Worm (Caenorhabditis elegans) whole organism, dauer: ENCODE measurements around the gene srw-71.

Source experiments
- unc-62 ChIP-seq: sonication (generic microtip); optimal IDR thresholded peaks from 2 replicates; lab custom pipeline; 2017; ENCODE audit warnings: missing biosample characterization, missing genetic modification reagents, missing genetic modification characterization

The srw-71 gene

DNA sequence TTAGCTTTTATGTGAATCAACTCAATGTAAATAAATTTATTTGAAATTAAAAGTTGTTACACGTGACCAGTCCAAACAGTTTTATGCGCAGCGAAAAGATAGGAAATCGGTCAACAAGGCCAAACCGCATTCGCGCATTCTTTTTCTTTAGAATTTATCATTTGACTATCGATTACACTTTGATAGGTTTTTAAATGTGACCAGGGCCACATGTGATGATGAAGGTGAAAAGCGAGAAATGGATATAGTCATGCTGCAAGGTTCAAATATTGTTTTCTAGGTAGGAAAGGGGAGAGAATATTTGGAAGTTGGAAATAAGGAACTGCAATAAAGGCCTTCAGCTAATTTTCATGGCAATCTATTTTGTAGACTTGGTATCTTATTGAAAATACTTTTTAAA lies 6.0 kb upstream of the srw-71 start:
- TF ChIP-seq unc-62 (GFP tag; lab: Kevin White, UChicago): no peak

DNA sequence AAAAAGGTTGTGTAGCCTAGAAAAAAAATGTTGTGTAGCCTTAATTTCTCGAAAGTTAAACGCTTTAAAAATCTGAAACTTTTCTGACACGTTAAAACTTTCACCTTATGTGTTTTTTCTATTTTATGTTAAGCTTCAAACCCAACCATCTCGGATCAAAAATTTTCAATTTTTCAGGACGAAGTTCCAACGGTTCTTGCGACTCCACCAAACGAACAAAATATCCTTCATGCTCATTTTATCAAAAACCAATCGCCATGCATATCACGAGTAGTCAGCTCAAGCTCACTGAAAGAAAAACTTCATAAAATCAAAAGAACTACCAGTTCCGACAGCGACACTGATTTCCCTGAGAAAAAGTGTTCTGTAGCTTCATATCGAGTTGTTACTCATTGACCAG lies 5.6 kb upstream of the srw-71 start:
- TF ChIP-seq unc-62 (GFP tag; lab: Kevin White, UChicago): no peak

ce11 chrV:7435376-7436204 lies 4.7 kb upstream of the srw-71 start, which contains the start of the genes ddo-2 and F25E5.8:
Gene ddo-2, minus strand, starts transcription at chrV:7435705.
Gene F25E5.8, plus strand, starts transcription at chrV:7435930.
- no peak for TF ChIP-seq unc-62 (GFP tag; lab: Kevin White, UChicago)

DNA sequence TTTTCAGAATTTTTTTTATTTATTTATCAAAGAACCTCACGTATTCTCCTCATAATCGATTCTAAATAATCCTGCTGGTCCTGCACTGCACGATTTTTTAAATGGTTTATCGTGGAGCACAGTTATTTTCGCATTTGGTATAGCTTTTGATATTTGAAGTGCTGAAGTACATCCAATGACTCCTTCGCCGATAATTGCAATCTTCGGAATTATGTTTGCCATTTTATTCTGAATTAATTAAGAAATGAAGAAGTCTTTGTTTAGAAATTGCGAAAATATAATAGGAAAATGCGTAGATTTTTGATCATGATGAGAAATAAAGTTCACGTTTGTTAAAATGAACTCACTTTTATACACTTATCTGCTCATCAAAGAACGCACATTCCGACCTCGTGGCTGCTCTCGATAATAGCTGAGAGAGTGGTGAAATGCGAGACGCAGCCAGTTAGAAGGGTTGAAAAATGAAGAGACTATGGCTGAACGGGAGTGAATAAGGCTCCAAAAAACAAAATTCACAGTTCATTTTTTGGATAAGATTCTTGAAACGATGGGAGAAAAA lies 4.0 kb upstream of the srw-71 start:
- no peak for TF ChIP-seq unc-62 (GFP tag; lab: Kevin White, UChicago)

DNA sequence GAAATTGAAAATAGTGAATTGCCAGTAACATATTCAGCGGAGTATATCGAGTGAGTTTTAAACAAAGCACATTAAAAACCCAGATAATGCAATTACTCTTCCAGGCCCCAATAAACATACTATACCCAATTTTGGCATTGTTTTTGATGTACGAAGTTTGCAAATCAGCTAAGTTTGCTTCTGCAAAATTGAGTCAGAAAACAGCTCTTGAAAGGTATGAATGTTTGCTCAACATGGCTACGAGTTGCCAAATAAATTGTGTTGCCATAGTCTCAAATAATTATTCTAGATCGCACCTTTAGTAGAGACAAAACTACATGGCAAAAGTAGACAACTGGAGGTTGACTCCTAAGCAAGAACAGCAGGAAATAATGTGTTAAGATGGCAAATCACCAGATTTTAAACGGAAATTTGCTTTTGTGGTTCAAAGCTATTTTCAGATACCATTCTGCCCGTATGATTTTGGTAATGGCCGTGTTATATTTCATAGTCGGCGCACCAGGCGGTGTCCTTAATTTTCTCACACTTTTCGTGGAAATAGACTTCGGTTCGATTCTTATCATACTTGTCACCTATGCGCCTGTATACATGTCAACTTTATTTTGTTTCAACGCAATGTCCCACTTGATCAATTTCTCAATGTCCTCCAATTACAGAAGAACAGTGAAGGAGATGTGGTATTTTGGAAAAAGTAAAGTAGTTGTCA lies 1.7 kb upstream of the srw-71 start:
- TF ChIP-seq unc-62 (GFP tag; lab: Kevin White, UChicago): no peak

DNA sequence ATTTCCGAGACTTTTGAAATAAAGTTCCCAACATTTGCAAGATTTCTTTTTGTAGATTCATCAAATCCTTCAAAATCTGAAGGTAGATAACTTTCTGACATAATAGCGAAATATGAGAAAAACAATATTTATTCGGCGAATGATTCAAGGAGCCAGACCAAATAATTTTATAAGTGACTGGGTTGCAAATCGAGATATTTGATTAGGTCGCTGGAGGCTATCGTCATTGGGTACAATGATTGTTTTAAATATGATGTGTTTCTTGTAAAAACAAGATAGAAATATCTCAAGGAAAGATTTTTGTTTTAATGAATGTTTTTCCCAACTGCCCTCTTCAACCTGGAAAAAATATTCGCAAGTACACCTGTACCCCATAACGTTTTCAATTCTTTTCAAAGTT lies 2.0 kb downstream of the srw-71 start, which contains the start of gene srw-69:
Gene srw-69 (minus strand): TSS at position 101 of the 400 bp plus-strand sequence.
- TF ChIP-seq unc-62 (GFP tag; lab: Kevin White, UChicago): no peak

DNA sequence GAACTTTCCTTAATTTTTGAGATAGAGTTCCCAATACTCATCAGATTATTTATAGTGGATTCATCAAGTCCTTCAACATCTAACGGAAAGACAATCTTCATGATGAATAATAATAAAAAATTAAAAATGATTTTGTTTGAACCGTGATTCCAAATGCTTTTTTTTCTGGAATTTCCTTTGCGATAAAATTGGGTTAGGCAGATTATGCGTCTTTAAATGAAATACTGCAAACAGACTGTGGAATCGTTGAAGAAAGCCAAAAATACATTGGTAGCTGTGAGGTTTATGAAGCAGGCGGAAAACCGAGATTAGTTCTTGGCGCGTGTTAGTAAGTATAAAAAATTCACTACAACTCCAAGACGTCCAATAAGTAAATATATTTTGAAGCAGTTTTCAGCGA lies 4.3 kb downstream of the srw-71 start, which contains the start of gene srw-68:
Gene srw-68 (minus strand): TSS at position 101 of the 400 bp plus-strand sequence.
- TF ChIP-seq unc-62 (GFP tag; lab: Kevin White, UChicago): no peak

DNA sequence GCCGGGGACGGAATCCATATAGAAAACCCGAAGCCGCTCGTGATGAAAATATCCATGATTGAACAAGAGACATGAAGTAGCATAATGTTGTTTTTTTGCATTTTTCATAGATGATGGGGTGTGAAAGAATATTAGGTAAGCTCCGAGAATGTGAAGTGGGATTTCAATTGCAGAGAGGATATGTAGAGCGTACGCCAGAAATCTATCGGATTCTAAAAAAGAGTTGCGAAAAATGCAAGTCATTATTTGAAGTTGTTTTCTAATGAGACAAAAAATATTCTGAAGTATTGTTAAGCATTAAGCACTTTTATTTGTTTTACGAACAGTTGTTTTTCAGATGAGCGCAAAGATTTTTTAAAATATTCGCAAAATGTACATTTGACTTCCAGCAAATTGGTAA lies 6.6 kb downstream of the srw-71 start, which contains the start of gene F18E3.10:
Gene F18E3.10 (minus strand): TSS at position 101 of the 400 bp plus-strand sequence.
- TF ChIP-seq unc-62 (GFP tag; lab: Kevin White, UChicago): no peak

ce11 chrV:7420162-7420561 lies 10.8 kb downstream of the srw-71 start, which contains the start of gene srxa-4:
Gene srxa-4, plus strand, starts transcription at chrV:7420462.
- TF ChIP-seq unc-62 (GFP tag; lab: Kevin White, UChicago): no peak

- no peak for TF ChIP-seq unc-62 (GFP tag; lab: Kevin White, UChicago)
These were observed 13.7 kb downstream of the srw-71 start, which contains the start of gene srw-67 for ce11 chrV:7417018-7417716. Gene srw-67, plus strand, starts transcription at chrV:7417660.

DNA sequence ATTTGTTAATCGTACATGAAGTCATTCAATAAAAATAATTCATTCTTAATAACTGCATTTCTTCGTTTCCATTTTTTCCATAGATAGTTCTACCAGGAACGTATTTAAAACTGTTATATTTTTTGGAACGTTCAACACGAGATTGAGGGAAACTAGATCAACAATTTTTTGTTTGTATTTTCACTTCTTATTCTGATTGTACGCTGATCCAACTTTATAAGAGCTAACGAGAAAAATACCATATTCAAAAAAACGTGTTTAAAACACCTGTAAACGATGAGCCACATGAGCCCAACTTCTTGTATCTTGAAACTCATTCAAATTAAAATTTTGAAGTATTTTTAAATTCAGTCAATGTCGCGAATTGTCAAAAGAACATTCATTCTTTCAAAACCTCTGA lies 14.3 kb downstream of the srw-71 start:
- TF ChIP-seq unc-62 (GFP tag; lab: Kevin White, UChicago): no peak

DNA sequence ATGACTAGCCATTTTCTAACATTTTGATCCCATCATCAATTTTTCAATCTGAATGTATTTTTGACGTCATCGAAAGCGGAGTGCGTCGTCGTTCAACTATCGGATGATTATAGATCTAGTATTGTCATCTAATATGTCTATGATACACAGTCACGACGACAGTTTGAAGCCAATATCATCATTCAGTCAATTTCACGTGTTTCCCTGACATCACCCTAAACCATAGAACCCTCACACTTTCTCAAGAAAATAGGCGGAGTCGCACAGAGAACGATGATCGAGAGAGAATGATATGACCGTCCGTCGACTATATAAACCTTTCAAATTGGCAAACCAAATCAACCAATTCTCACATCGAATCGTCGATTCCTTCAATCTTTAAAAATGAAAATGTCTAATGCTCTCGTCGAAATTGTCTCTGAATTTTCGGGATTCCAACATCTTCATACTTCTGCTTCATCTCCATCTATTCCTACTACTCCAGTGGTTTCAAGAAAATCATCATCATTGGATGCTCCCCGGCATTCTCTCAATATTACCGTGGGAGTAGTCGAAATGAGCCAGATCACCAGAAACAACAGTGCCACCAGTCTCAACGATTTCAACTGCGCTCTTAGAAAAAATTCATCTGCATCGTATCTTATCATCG lies 15.0 kb downstream of the srw-71 start, which contains the start of gene F18E3.13:
Gene F18E3.13 (plus strand): TSS at position 385 of the 649 bp plus-strand sequence.
- no peak for TF ChIP-seq unc-62 (GFP tag; lab: Kevin White, UChicago)

DNA sequence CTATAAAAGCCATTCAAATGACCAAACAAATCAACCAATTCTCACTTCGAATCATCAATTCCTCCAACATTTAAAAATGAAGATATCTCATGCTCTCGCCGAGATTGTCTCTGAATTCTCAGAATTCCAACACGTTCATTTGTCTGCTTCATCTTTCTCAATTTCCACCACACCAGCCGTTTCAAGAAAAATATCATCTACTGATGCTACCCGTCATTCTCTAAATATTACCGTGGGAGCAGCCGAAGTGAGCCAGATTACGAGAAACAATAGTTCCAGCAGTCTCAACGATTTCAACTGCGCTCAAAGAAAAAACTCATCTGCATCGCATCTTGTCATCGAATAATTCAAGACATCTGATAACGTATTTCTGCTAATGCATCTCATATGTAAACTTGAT lies 16.0 kb downstream of the srw-71 start, which contains the start of gene F18E3.12:
Gene F18E3.12 (plus strand): TSS at position 77 of the 400 bp plus-strand sequence.
- TF ChIP-seq unc-62 (GFP tag; lab: Kevin White, UChicago): no peak

DNA sequence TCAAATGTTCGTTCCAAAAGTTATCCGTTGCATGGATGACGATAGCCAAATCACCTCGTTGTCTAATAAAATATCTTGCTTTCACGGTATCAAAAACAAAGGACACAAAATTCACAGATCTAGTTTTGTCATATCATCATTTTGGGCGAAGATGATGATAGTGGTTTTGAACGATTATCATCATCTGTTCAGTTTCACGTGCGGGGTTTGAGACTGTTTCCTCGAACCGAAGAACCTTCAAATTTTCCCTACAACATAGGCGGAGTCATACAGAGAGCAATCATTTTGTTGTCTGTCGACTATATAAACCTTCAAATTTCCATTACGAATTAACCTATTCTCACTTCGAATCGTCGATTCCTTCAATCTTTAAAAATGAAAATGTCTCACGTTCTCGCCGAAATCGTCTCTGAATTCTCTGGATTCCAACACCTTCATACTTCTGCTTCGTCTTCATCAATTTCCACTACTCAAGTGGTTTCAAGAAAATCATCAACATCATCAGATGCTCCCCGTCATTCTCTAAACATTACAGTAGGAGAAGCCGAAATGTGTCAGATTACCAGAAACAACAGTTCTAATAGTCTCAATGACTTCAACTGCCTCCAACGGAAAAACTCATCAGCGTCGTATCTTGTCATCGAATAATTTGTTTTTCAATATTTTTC lies 17.7 kb downstream of the srw-71 start, which contains the start of gene F18E3.11:
Gene F18E3.11 (plus strand): TSS at position 376 of the 668 bp plus-strand sequence.
- TF ChIP-seq unc-62 (GFP tag; lab: Kevin White, UChicago): no peak
